Fruit fly (Drosophila melanogaster): Measurements from ENCODE around the gene CG12278.
A peak's percentile ranks its signal among the peaks of the same experiment; 100 is the strongest.

CG12278 gene

DNA sequence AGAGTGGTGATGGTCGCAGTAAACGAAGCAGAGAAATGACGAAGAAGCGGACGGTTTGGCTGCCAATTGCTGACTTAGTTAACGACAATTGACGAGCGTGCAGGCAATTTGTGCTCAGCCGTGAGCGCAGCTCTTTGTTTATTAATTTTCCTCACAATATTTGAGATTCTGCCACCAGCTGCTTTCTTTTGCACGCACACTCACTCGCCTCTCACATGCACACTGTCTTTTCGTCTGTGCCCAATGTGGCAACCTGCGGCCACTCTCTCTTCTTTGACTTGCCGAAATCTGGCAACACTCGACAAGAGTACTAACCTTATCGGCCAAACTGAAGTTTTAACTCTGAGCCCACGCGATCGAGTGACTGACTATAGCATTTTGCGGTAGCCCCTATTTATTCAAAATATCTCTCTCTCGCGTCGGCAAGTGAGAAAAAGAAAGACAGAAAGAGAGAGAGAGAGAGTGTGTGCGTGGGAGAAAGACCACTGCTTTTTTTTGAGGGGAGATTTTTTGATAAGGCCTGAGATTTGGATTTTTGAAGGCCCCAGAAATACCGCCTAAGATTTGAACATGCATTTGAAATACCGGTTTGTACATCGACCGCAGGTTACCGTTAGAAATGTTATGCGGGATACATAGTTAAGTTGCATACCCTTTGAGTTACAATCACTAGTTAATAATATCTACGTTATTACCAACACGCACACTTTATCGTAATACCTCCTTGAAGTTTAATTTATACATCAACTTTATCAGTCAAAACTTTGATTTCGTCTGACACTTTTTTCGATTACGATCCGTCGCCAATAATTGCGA, 16.8 kb downstream of the CG12278 start, which contains the start of gene Mvl (continued):
- TF ChIP-seq BEAF-32 (GFP tag; optimal IDR thresholded peaks at IDR 0.05) (peak; percentile 41), Atf3 (GFP tag; optimal IDR thresholded peaks at IDR 0.05) (no peak), CG2199 (GFP tag; IDR thresholded peaks at IDR 0.05) (no peak; the same call in 2 of the 3 replicates), ATbp (GFP tag; optimal IDR thresholded peaks at IDR 0.05) (peak; percentile 55), MESR4 (GFP tag; optimal IDR thresholded peaks at IDR 0.05) (peak; percentile 34), CG7745 (tag; optimal IDR thresholded peaks at IDR 0.05) (peak; percentile 5), tin (GFP tag; optimal IDR thresholded peaks at IDR 0.05) (no peak), CG2875 (GFP tag; optimal IDR thresholded peaks at IDR 0.05) (no peak), stwl (tag; optimal IDR thresholded peaks at IDR 0.05) (peak; percentile 73), zfh2 (GFP tag; optimal IDR thresholded peaks at IDR 0.05) (no peak), jigr1 (GFP tag; IDR thresholded peaks at IDR 0.05) (no peak), crc (GFP tag; optimal IDR thresholded peaks at IDR 0.05) (no peak), GATAe (GFP tag; conservative IDR thresholded peaks at IDR 0.05) (0 out of 2 replicates have a peak, but pooled peaks have one; percentile 10), bowl (GFP tag; IDR thresholded peaks at IDR 0.05) (no peak), nom (GFP tag; optimal IDR thresholded peaks at IDR 0.05) (peak; percentile 28), yki (optimal IDR thresholded peaks at IDR 0.05) (peak; percentile 53), pfk (GFP tag; optimal IDR thresholded peaks at IDR 0.05) (peak; percentile 30), CG17361 (GFP tag; IDR thresholded peaks at IDR 0.05) (0 out of 3 replicates have a peak, but pooled peaks have one; percentile 17), Dbx (GFP tag; IDR thresholded peaks at IDR 0.05) (0 out of 3 replicates have a peak, but pooled peaks have one; percentile 9), grn (GFP tag; optimal IDR thresholded peaks at IDR 0.05) (peak; percentile 99), CG18476 (GFP tag; optimal IDR thresholded peaks at IDR 0.05) (no peak), Sin3A (optimal IDR thresholded peaks at IDR 0.05) (no peak), CG1603 (tag; optimal IDR thresholded peaks at IDR 0.05) (peak; percentile 58), CG8478 (optimal IDR thresholded peaks at IDR 0.05) (no peak), CG1024 (GFP tag; IDR thresholded peaks at IDR 0.05) (no peak), CG6175 (GFP tag; IDR thresholded peaks at IDR 0.05) (peak; percentile 89), sens (GFP tag) (peak; percentile 90), CG17829 (tag; optimal IDR thresholded peaks at IDR 0.05) (peak; percentile 66), CG18011 (GFP tag; optimal IDR thresholded peaks at IDR 0.05) (peak; percentile 3), CG18599 (GFP tag; optimal IDR thresholded peaks at IDR 0.05) (peak; percentile 37), CG8388 (GFP tag; optimal IDR thresholded peaks at IDR 0.05) (no peak), tx (GFP tag; optimal IDR thresholded peaks at IDR 0.05) (peak; percentile 19), dpn (GFP tag; optimal IDR thresholded peaks at IDR 0.05) (no peak), sim (GFP tag; IDR thresholded peaks at IDR 0.05) (no peak), chinmo (GFP tag; IDR thresholded peaks at IDR 0.05; ENCODE audit: partially characterized antibody) (peak; percentile 89; the same call in 1 of the 4 replicates), CG34376 (GFP tag; optimal IDR thresholded peaks at IDR 0.05) (peak; percentile 65), CG4617 (GFP tag; optimal IDR thresholded peaks at IDR 0.05; ENCODE audit: borderline replicate concordance) (peak; percentile 62), Gug (GFP tag; IDR thresholded peaks at IDR 0.05) (no peak), H2.0 (GFP tag; IDR thresholded peaks at IDR 0.05) (no peak), cg (GFP tag; optimal IDR thresholded peaks at IDR 0.05) (peak; percentile 83), insv (GFP tag; optimal IDR thresholded peaks at IDR 0.05) (peak in 1 of 2 experiments; percentile 18), CG17912 (GFP tag; optimal IDR thresholded peaks at IDR 0.05) (peak; percentile 23), Pdp1 (GFP tag; optimal IDR thresholded peaks at IDR 0.05) (no peak), CTCF (GFP tag; optimal IDR thresholded peaks at IDR 0.05) (peak; percentile 30), MBD-R2 (GFP tag; IDR thresholded peaks at IDR 0.05) (peak; percentile 49; the same call in 1 of the 2 replicates), bbx (GFP tag; IDR thresholded peaks at IDR 0.05; ENCODE audit: partially characterized antibody) (peak; percentile 38; the same call in 1 of the 2 replicates), Stat92E (GFP tag; optimal IDR thresholded peaks at IDR 0.05) (peak in 1 of 3 experiments; percentile 14), CG6272 (GFP tag; IDR thresholded peaks at IDR 0.05) (no peak), Side (GFP tag; optimal IDR thresholded peaks at IDR 0.05) (peak; percentile 25)
